Fruit fly (Drosophila melanogaster) whole organism, embryonic: ENCODE data around the gene TMEM216.
A peak's percentile ranks its signal among the peaks of the same experiment; 100 is the strongest.

Experiments used
- ATbp ChIP-seq: fragments of 200-800 bp; sonication (Bioruptor generic); optimal IDR thresholded peaks from 2 replicates; lab custom pipeline; 2017; ENCODE audit warnings: missing biosample characterization, mild to moderate bottlenecking, missing genetic modification characterization, missing genetic modification reagents
- Adf1 ChIP-seq: fragments of 200-800 bp; sonication (Bioruptor generic); IDR thresholded peaks from 2 replicates; pipeline ENCODE4 v1.3.6; 2022; ENCODE audit warnings: missing biosample characterization, missing genetic modification characterization
- CG14667 ChIP-seq: fragments of 200-800 bp; sonication (Bioruptor generic); IDR thresholded peaks from 2 replicates; pipeline ENCODE4 v1.3.6; 2022; ENCODE audit warnings: missing biosample characterization, missing genetic modification characterization
- CG1529 ChIP-seq: fragments of 200-800 bp; sonication (Bioruptor generic); optimal IDR thresholded peaks from 3 replicates; lab custom pipeline; 2018; ENCODE audit warnings: missing biosample characterization, missing genetic modification characterization
- CG16779 ChIP-seq: fragments of 200-800 bp; sonication (Bioruptor generic); IDR thresholded peaks from 2 replicates; pipeline ENCODE4 v1.3.6; 2022; ENCODE audit warnings: missing biosample characterization, missing genetic modification characterization
- CG17829 ChIP-seq: fragments of 200-800 bp; optimal IDR thresholded peaks from 2 replicates; lab custom pipeline; 2019; ENCODE audit warnings: missing biosample characterization, mild to moderate bottlenecking, missing genetic modification characterization, moderate library complexity
- CG1792 ChIP-seq: fragments of 200-800 bp; sonication (Bioruptor generic); optimal IDR thresholded peaks from 2 replicates; lab custom pipeline; 2016; ENCODE audit warnings: missing biosample characterization, missing genetic modification characterization
- CG18262 ChIP-seq: fragments of 200-800 bp; optimal IDR thresholded peaks from 3 replicates; lab custom pipeline; 2019; ENCODE audit warnings: missing biosample characterization, mild to moderate bottlenecking, missing genetic modification characterization, moderate library complexity
- CG2712 ChIP-seq: fragments of 200-800 bp; optimal IDR thresholded peaks from 3 replicates; lab custom pipeline; 2019; ENCODE audit warnings: missing biosample characterization, mild to moderate bottlenecking, missing genetic modification characterization, moderate library complexity
- CG33557 ChIP-seq: fragments of 200-800 bp; sonication (Bioruptor generic); optimal IDR thresholded peaks from 2 replicates; lab custom pipeline; 2019; ENCODE audit warnings: missing biosample characterization, mild to moderate bottlenecking, missing genetic modification characterization, moderate library complexity
- CG3726 ChIP-seq: fragments of 200-800 bp; sonication (Bioruptor generic); IDR thresholded peaks from 3 replicates; pipeline ENCODE4, ENCODE4 v1.3.6; 2022; ENCODE audit warnings: missing biosample characterization, missing genetic modification characterization
- CG3838 ChIP-seq: fragments of 200-800 bp; sonication (Bioruptor generic); optimal IDR thresholded peaks from 3 replicates; lab custom pipeline; 2016; ENCODE audit warnings: missing biosample characterization, missing genetic modification characterization
- CG4282 ChIP-seq: fragments of 200-800 bp; sonication (Bioruptor generic); optimal IDR thresholded peaks from 2 replicates; lab custom pipeline; 2016; ENCODE audit warnings: missing biosample characterization, missing genetic modification characterization
- CG4707 ChIP-seq: fragments of 200-800 bp; sonication (Bioruptor generic); optimal IDR thresholded peaks from 2 replicates; lab custom pipeline; 2018; ENCODE audit warnings: missing biosample characterization, mild to moderate bottlenecking, missing genetic modification characterization, moderate library complexity
- CG7963 ChIP-seq: fragments of 200-800 bp; sonication (Bioruptor generic); IDR thresholded peaks from 3 replicates; pipeline ENCODE4 v1.3.6; 2022; ENCODE audit warnings: missing biosample characterization, missing genetic modification characterization; ENCODE audit not compliant: partially characterized antibody
- CG8281 ChIP-seq: fragments of 200-800 bp; sonication (Bioruptor generic); optimal IDR thresholded peaks from 2 replicates; lab custom pipeline; 2018; ENCODE audit warnings: missing biosample characterization, mild to moderate bottlenecking, missing genetic modification characterization, moderate library complexity
- CG8924 ChIP-seq: fragments of 200-800 bp; optimal IDR thresholded peaks from 3 replicates; lab custom pipeline; 2019; ENCODE audit warnings: missing biosample characterization, mild to moderate bottlenecking, missing genetic modification characterization, moderate library complexity
- CG9215 ChIP-seq: fragments of 200-800 bp; sonication (Bioruptor generic); IDR thresholded peaks from 2 replicates; pipeline ENCODE4 v1.3.6; 2022; ENCODE audit warnings: missing biosample characterization, missing genetic modification characterization
- CrebB ChIP-seq: fragments of 200-800 bp; sonication (Bioruptor generic); optimal IDR thresholded peaks from 3 replicates; lab custom pipeline; 2018; ENCODE audit warnings: missing biosample characterization, mild to moderate bottlenecking, missing genetic modification characterization
- D ChIP-seq, 2 experiments: fragments of 200-800 bp in 1 of 2; fragments of >200 bp in 1 of 2; sonication (Bioruptor generic) in 1 of 2; optimal IDR thresholded peaks; 2 replicates in 1 of 2; 3 replicates in 1 of 2; lab custom pipeline; 2017; ENCODE audit warnings: mild to moderate bottlenecking in 1 of 2, missing biosample characterization in 1 of 2, missing genetic modification characterization in 1 of 2, missing genetic modification reagents in 1 of 2
- D19A ChIP-seq: fragments of 200-800 bp; optimal IDR thresholded peaks from 3 replicates; lab custom pipeline; 2019; ENCODE audit warnings: missing biosample characterization, mild to moderate bottlenecking, missing genetic modification characterization, moderate library complexity
- H2.0 ChIP-seq: fragments of 200-800 bp; sonication (Bioruptor generic); IDR thresholded peaks from 2 replicates; pipeline ENCODE4 v1.3.6; 2022; ENCODE audit warnings: missing biosample characterization, missing genetic modification characterization
- Mrtf ChIP-seq: fragments of 200-800 bp; sonication (Bioruptor generic); IDR thresholded peaks from 3 replicates; pipeline ENCODE4 v1.3.6; 2022; ENCODE audit warnings: missing biosample characterization, missing genetic modification characterization
- Myb ChIP-seq: fragments of 200-800 bp; sonication (Bioruptor generic); optimal IDR thresholded peaks from 2 replicates; lab custom pipeline; 2016; ENCODE audit warnings: missing biosample characterization, missing genetic modification characterization
- Nf-YA ChIP-seq: fragments of 200-800 bp; sonication (Bioruptor generic); IDR thresholded peaks from 2 replicates; pipeline ENCODE4 v1.3.6; 2022; ENCODE audit warnings: missing biosample characterization, missing genetic modification characterization
- Opbp ChIP-seq: fragments of 200-800 bp; sonication (Bioruptor generic); IDR thresholded peaks from 3 replicates; pipeline ENCODE4 v1.3.6; 2022; ENCODE audit warnings: missing biosample characterization, missing genetic modification characterization; ENCODE audit not compliant: partially characterized antibody
- Ssrp ChIP-seq: fragments of 200-800 bp; sonication (Bioruptor generic); optimal IDR thresholded peaks from 2 replicates; lab custom pipeline; 2018; ENCODE audit warnings: missing biosample characterization, mild to moderate bottlenecking, missing genetic modification characterization, moderate library complexity
- Stat92E ChIP-seq, 3 experiments: fragments of >200 bp in 2 of 3; fragments of 200-800 bp in 1 of 3; sonication (Bioruptor generic) in 1 of 3; optimal IDR thresholded peaks; 2 replicates each; lab custom pipeline; 2017 to 2019; ENCODE audit warnings: missing biosample characterization in 3 of 3, missing genetic modification characterization in 3 of 3, mild to moderate bottlenecking in 1 of 3, moderate library complexity in 1 of 3
- al ChIP-seq: fragments of 200-800 bp; sonication (Bioruptor generic); IDR thresholded peaks from 2 replicates; pipeline ENCODE4 v1.3.6; 2022; ENCODE audit warnings: missing biosample characterization, missing genetic modification characterization
- amos ChIP-seq: fragments of 200-800 bp; sonication (Bioruptor generic); IDR thresholded peaks from 2 replicates; pipeline ENCODE4 v1.3.6; 2022; ENCODE audit warnings: missing biosample characterization, missing genetic modification characterization; ENCODE audit not compliant: partially characterized antibody
- aop ChIP-seq: fragments of 200-800 bp; sonication (Bioruptor generic); IDR thresholded peaks from 2 replicates; pipeline ENCODE4 v1.3.6; 2022; ENCODE audit warnings: missing biosample characterization, missing genetic modification characterization
- ara ChIP-seq: fragments of 200-800 bp; sonication (Bioruptor generic); IDR thresholded peaks from 2 replicates; pipeline ENCODE4 v1.3.6; 2022; ENCODE audit warnings: missing biosample characterization, missing genetic modification characterization
- ash1 ChIP-seq: fragments of 200-800 bp; sonication (Bioruptor generic); optimal IDR thresholded peaks from 2 replicates; lab custom pipeline; 2018; ENCODE audit warnings: missing biosample characterization, mild to moderate bottlenecking, missing genetic modification characterization
- cg ChIP-seq: fragments of 200-800 bp; sonication (Bioruptor generic); optimal IDR thresholded peaks from 3 replicates; lab custom pipeline; 2019; ENCODE audit warnings: missing biosample characterization, mild to moderate bottlenecking, missing genetic modification characterization, moderate library complexity
- dysf ChIP-seq: fragments of 200-800 bp; sonication (Bioruptor generic); IDR thresholded peaks from 3 replicates; pipeline ENCODE4 v1.3.6; 2022; ENCODE audit warnings: missing biosample characterization, missing genetic modification characterization
- fd96Cb ChIP-seq: fragments of 200-800 bp; sonication (Bioruptor generic); optimal IDR thresholded peaks from 2 replicates; lab custom pipeline; 2018; ENCODE audit warnings: missing biosample characterization, mild to moderate bottlenecking, missing genetic modification characterization, moderate library complexity
- gfzf ChIP-seq: fragments of 200-800 bp; sonication (Bioruptor generic); optimal IDR thresholded peaks from 2 replicates; lab custom pipeline; 2016; ENCODE audit warnings: missing biosample characterization, mild to moderate bottlenecking, missing genetic modification characterization, moderate library complexity
- jigr1 ChIP-seq: fragments of 200-800 bp; sonication (Bioruptor generic); IDR thresholded peaks from 3 replicates; pipeline ENCODE4 v1.3.6; 2022; ENCODE audit warnings: missing biosample characterization, missing genetic modification characterization
- kni ChIP-seq: fragments of 200-800 bp; sonication (Bioruptor generic); optimal IDR thresholded peaks from 3 replicates; lab custom pipeline; 2017; ENCODE audit warnings: mild to moderate bottlenecking, missing biosample characterization, missing genetic modification reagents, missing genetic modification characterization
- nom ChIP-seq: fragments of 200-800 bp; sonication (Bioruptor generic); optimal IDR thresholded peaks from 2 replicates; lab custom pipeline; 2017; ENCODE audit warnings: missing biosample characterization, missing genetic modification characterization, mild to moderate bottlenecking, moderate library complexity, missing genetic modification reagents
- pnt ChIP-seq: fragments of 200-800 bp; sonication (Bioruptor generic); optimal IDR thresholded peaks from 3 replicates; lab custom pipeline; 2016; ENCODE audit warnings: missing biosample characterization, missing genetic modification characterization
- ranshi ChIP-seq: fragments of 200-800 bp; sonication (Bioruptor generic); IDR thresholded peaks from 2 replicates; pipeline ENCODE4 v1.3.6; 2022; ENCODE audit warnings: missing biosample characterization, missing genetic modification characterization
- repo ChIP-seq: fragments of 200-800 bp; sonication (Bioruptor generic); optimal IDR thresholded peaks from 2 replicates; lab custom pipeline; 2016; ENCODE audit warnings: missing biosample characterization, missing genetic modification characterization
- sens ChIP-seq: fragments of 200-800 bp; sonication (Bioruptor generic); peaks from one replicate; lab custom pipeline; 2016; ENCODE audit warnings: missing biosample characterization, missing genetic modification characterization
- shn ChIP-seq: fragments of 200-800 bp; sonication (Bioruptor generic); optimal IDR thresholded peaks from 3 replicates; lab custom pipeline; 2016; ENCODE audit warnings: missing biosample characterization, missing genetic modification characterization
- sna ChIP-seq: fragments of 200-800 bp; sonication (Bioruptor generic); IDR thresholded peaks from 2 replicates; pipeline ENCODE4 v1.3.6; 2022; ENCODE audit warnings: missing biosample characterization, missing genetic modification characterization; ENCODE audit not compliant: partially characterized antibody
- trem ChIP-seq: fragments of 200-800 bp; optimal IDR thresholded peaks from 3 replicates; lab custom pipeline; 2019; ENCODE audit warnings: missing biosample characterization, mild to moderate bottlenecking, missing genetic modification characterization, moderate library complexity
- tup ChIP-seq: fragments of 200-800 bp; sonication (Bioruptor generic); optimal IDR thresholded peaks from 2 replicates; lab custom pipeline; 2016; ENCODE audit warnings: missing biosample characterization, mild to moderate bottlenecking, missing genetic modification characterization, moderate library complexity
- zen ChIP-seq: fragments of 200-800 bp; sonication (Bioruptor generic); optimal IDR thresholded peaks from 3 replicates; lab custom pipeline; 2018; ENCODE audit warnings: missing biosample characterization, mild to moderate bottlenecking, missing genetic modification characterization, moderate library complexity

Gene TMEM216

DNA sequence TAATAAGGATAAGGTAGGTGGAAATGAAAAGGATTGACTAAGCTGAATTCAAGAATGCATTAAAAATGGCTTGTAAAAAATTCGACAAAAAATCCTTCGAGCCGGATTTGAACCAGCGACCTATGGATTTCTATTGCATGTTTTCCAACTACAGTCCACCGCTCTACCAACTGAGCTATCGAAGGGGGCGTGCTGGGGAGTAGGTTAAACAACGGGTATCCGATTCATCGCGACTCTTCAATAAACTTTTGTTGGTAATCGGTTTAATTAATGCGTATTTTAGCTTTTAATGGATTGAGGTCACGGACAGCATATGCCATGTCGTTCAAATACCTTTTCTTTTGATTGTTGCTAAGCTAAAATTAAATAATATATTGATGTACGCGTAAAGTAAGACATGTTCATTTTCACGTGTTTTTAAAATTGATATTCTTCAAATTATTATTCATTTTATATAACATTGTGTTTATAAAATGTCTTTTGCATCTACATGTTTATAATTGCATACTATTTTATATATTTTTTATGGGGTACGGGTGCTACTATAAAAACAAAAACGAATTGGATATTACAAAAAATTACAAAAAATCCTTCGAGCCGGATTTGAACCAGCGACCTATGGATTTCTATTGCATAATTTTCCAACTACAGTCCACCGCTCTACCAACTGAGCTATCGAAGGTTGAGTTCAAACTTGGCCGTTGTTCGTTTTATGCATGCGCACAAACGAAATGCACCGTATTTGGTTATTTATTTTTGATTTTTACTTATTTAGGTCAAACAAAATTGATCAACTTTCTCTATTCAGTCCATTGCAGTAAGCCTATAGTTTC is 47.8 kb upstream of the TMEM216 start (continued):
- TF ChIP-seq D19A = peak; percentile 52
- TF ChIP-seq CG1792 (GFP tag; lab: Kevin White, UChicago) = no peak
- TF ChIP-seq CG9215 (GFP tag; lab: Robert Waterston, UW) = no peak
- no peak for TF ChIP-seq Adf1 (GFP tag; lab: Robert Waterston, UW)
- TF ChIP-seq tup (GFP tag; lab: Kevin White, UChicago) = no peak
- no peak for TF ChIP-seq CG8281 (tag; lab: Kevin White, UChicago)
- no peak for TF ChIP-seq ara (GFP tag; lab: Robert Waterston, UW)
- no peak for TF ChIP-seq al (GFP tag; lab: Robert Waterston, UW)
- TF ChIP-seq shn (GFP tag; lab: Kevin White, UChicago) = no peak
- TF ChIP-seq H2.0 = no peak
- no peak for TF ChIP-seq fd96Cb (tag; lab: Kevin White, UChicago)
- no peak for TF ChIP-seq gfzf (GFP tag; lab: Kevin White, UChicago)
- TF ChIP-seq CG33557 (GFP tag; lab: Kevin White, UChicago) = no peak
- TF ChIP-seq Myb (GFP tag; lab: Kevin White, UChicago) = no peak
- TF ChIP-seq CrebB (tag; lab: Kevin White, UChicago) = no peak
- no peak for TF ChIP-seq CG4282 (GFP tag; lab: Kevin White, UChicago)
- TF ChIP-seq sna = peak; percentile 44; the same call in 1 of the 2 replicates
- TF ChIP-seq CG3726 (GFP tag; lab: Robert Waterston, UW) = no peak
- no peak for TF ChIP-seq nom (GFP tag; lab: Kevin White, UChicago)
- TF ChIP-seq dysf (GFP tag; lab: Robert Waterston, UW) = no peak
- no peak for TF ChIP-seq CG17829 (tag; lab: Kevin White, UChicago)
- no peak for TF ChIP-seq Ssrp
- TF ChIP-seq Opbp = peak; percentile 92
- TF ChIP-seq CG8924 (tag; lab: Kevin White, UChicago) = no peak
- no peak for TF ChIP-seq Nf-YA (GFP tag; lab: Robert Waterston, UW)
- TF ChIP-seq D (optimal IDR thresholded peaks at IDR 0.05; lab: Kevin White, UChicago) = no peak
- TF ChIP-seq D (GFP tag; optimal IDR thresholded peaks at IDR 0.05; lab: Kevin White, UChicago) = no peak
- TF ChIP-seq cg (GFP tag; lab: Kevin White, UChicago) = no peak
- no peak for TF ChIP-seq CG18262 (tag; lab: Kevin White, UChicago)
- no peak for TF ChIP-seq CG14667
- no peak for TF ChIP-seq ranshi (GFP tag; lab: Robert Waterston, UW)
- no peak for TF ChIP-seq repo
- no peak for TF ChIP-seq zen
- TF ChIP-seq ash1 (GFP tag; lab: Kevin White, UChicago) = no peak
- TF ChIP-seq ATbp (GFP tag; lab: Kevin White, UChicago) = no peak
- TF ChIP-seq CG16779 (GFP tag; lab: Robert Waterston, UW) = no peak
- no peak for TF ChIP-seq Mrtf (GFP tag; lab: Robert Waterston, UW)
- no peak for TF ChIP-seq CG2712 (tag; lab: Kevin White, UChicago)
- TF ChIP-seq CG7963 (GFP tag; lab: Robert Waterston, UW) = peak; percentile 89
- TF ChIP-seq CG3838 (GFP tag; lab: Kevin White, UChicago) = no peak
- TF ChIP-seq Stat92E (GFP tag; optimal IDR thresholded peaks at IDR 0.05; lab: Kevin White, UChicago) = no peak
- TF ChIP-seq kni (GFP tag; lab: Kevin White, UChicago) = no peak
- TF ChIP-seq pnt (GFP tag; lab: Kevin White, UChicago) = no peak
- TF ChIP-seq aop (GFP tag; lab: Robert Waterston, UW) = no peak
- TF ChIP-seq sens (GFP tag; lab: Kevin White, UChicago) = peak; percentile 79
- TF ChIP-seq trem = no peak
- no peak for TF ChIP-seq jigr1 (GFP tag; lab: Robert Waterston, UW)
- no peak for TF ChIP-seq CG4707 (GFP tag; lab: Kevin White, UChicago)
- TF ChIP-seq CG1529 = no peak
- TF ChIP-seq amos = peak; percentile 79
